Fruit fly (Drosophila melanogaster): ENCODE results near the gene CG8475.

CG8475 gene

DNA sequence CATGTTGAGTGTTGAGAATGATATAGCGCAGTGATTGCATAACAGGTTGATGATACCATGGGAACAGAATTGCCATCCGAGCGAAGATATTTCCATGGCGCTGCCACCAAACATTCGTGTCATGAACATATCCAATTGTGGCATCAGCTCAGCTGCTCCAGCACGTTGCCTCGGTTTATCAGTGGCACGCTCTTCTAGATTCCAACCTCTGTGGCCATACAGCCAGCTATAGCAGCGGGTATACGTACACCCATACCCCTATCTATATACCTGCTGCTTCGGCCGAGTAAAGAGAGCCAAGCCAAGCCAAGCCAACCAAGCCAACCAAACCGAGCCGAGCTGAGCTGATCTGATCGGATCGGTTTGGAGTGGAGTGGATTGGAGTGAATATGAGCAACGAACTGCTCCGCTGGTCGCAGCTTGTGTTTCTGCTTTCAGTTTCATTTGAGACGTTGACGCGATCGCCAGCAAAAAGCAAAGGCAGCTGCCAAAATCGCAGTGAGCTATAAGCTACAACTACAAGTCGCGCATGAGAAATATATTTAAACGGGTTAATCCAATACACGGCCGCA lies 48.1 kb downstream of the CG8475 start (continued):
- TF ChIP-seq sens (GFP tag), result peak; percentile 13
- no peak for TF ChIP-seq sima (GFP tag; optimal IDR thresholded peaks at IDR 0.05)
- peak; percentile 23; the same call in 1 of the 2 replicates for TF ChIP-seq Drgx (GFP tag; IDR thresholded peaks at IDR 0.05)
- TF ChIP-seq Xrp1 (GFP tag; IDR thresholded peaks at IDR 0.05), result no peak
- peak; percentile 9 for TF ChIP-seq CG8924 (tag; optimal IDR thresholded peaks at IDR 0.05)
- TF ChIP-seq oc (tag; optimal IDR thresholded peaks at IDR 0.05), result peak; percentile 29
- no peak for TF ChIP-seq gsb (GFP tag; IDR thresholded peaks at IDR 0.05)
- no peak for TF ChIP-seq E2f1 (GFP tag; IDR thresholded peaks at IDR 0.05)
- no peak for TF ChIP-seq ato (GFP tag; IDR thresholded peaks at IDR 0.05; ENCODE audit: partially characterized antibody)
- TF ChIP-seq Pdp1 (GFP tag; optimal IDR thresholded peaks at IDR 0.05), result peak in 1 of 2 experiments; percentile 77
- TF ChIP-seq wek (GFP tag; optimal IDR thresholded peaks at IDR 0.05), result no peak
- TF ChIP-seq CG43689 (GFP tag; IDR thresholded peaks at IDR 0.05), result no peak
- no peak for TF ChIP-seq Nf-YB (GFP tag; optimal IDR thresholded peaks at IDR 0.05)
- TF ChIP-seq bowl (GFP tag; IDR thresholded peaks at IDR 0.05), result no peak
- peak; percentile 90 for TF ChIP-seq CG5180 (GFP tag; optimal IDR thresholded peaks at IDR 0.05)
- peak; percentile 92 for TF ChIP-seq Blimp-1 (GFP tag; optimal IDR thresholded peaks at IDR 0.05)
- no peak for TF ChIP-seq E2f2 (GFP tag; IDR thresholded peaks at IDR 0.05)
- TF ChIP-seq rib (GFP tag; IDR thresholded peaks at IDR 0.05), result no peak

DNA sequence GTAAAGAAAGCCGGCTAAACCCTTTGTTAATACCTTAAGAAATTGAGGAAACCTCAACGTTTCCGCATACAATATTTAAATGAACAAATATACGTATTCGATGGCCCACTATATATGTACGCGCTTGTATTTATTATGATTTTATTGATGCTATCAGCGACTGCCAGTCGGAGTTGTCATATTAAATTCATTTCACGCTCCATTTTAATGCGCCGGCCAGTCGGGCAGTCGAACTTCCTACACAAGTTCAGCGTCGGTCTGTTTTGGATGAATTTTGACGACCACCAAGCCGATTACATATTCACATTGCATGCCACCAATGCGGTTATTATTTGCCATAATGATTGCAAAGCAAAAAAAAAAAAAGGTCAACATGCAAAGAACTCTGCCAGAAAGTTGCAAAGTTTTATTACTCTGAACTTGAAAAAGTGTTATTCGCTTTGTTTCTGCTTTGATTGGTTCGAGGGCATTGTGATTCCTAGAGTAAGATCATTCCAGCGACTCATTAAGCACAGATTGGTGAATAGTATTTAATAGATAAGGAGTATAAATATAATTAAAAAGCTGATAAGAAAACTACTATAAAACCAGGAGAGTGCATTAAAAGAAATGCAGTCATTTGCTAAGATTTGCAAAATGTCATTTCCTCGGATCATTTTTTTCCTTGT lies 49.6 kb downstream of the CG8475 start, which contains the start of gene CG31606:
Gene CG31606, plus strand, starts transcription at position 618 of the 668 bp plus-strand sequence.
- TF ChIP-seq CG2202 (tag; optimal IDR thresholded peaks at IDR 0.05) (no peak), CG11085 (GFP tag; IDR thresholded peaks at IDR 0.05) (no peak), CG7987 (GFP tag; optimal IDR thresholded peaks at IDR 0.05) (no peak), CG17612 (GFP tag; IDR thresholded peaks at IDR 0.05) (no peak), vvl (GFP tag; IDR thresholded peaks at IDR 0.05) (peak; percentile 58; the same call in 1 of the 2 replicates), Poxn (GFP tag; IDR thresholded peaks at IDR 0.05) (no peak), CG2712 (tag; optimal IDR thresholded peaks at IDR 0.05) (no peak), Eip74EF (GFP tag; optimal IDR thresholded peaks at IDR 0.05) (peak in 1 of 2 experiments; percentile 75), pnt (GFP tag; optimal IDR thresholded peaks at IDR 0.05) (no peak), tx (GFP tag; optimal IDR thresholded peaks at IDR 0.05) (no peak), esg (GFP tag; conservative IDR thresholded peaks at IDR 0.05) (no peak), Ets65A (GFP tag) (peak; percentile 24), CG6791 (GFP tag; IDR thresholded peaks at IDR 0.05; ENCODE audit: partially characterized antibody) (no peak), chinmo (GFP tag; IDR thresholded peaks at IDR 0.05; ENCODE audit: partially characterized antibody) (0 out of 4 replicates have a peak, but pooled peaks have one; percentile 32), CG12104 (GFP tag; optimal IDR thresholded peaks at IDR 0.05) (no peak)

- TF ChIP-seq tll (GFP tag; optimal IDR thresholded peaks at IDR 0.05) (peak in 1 of 2 experiments; percentile 75), D19A (tag; optimal IDR thresholded peaks at IDR 0.05) (peak; percentile 72), CG10543 (GFP tag; optimal IDR thresholded peaks at IDR 0.05) (no peak), twi (tag; optimal IDR thresholded peaks at IDR 0.05) (peak; percentile 22), CG15479 (GFP tag; optimal IDR thresholded peaks at IDR 0.05) (peak; percentile 56), zen (tag; optimal IDR thresholded peaks at IDR 0.05) (peak; percentile 38), lab (GFP tag; optimal IDR thresholded peaks at IDR 0.05) (no peak)
Observed at dm6 chr2L:8145067-8145808, 51.5 kb downstream of the CG8475 start, which contains the start of the genes CG42763 and CG43394. Gene CG42763, minus strand, starts transcription at chr2L:8145107. Gene CG43394, plus strand, starts transcription at chr2L:8145758.
